Worm (Caenorhabditis elegans) whole organism, L4 larva: ENCODE measurements around the gene ZK632.12.

Source experiments
- F26F4.8 ChIP-seq: fragments of 200-800 bp; sonication (Bioruptor generic); conservative IDR thresholded peaks from 2 replicates; pipeline ENCODE4 v1.3.6; 2022; ENCODE audit warnings: missing genetic modification characterization, missing compliant biosample characterization
- F37D6.2 ChIP-seq: sonication (generic microtip); optimal IDR thresholded peaks from 2 replicates; lab custom pipeline; 2016; ENCODE audit warnings: mild to moderate bottlenecking, missing genetic modification characterization, missing compliant biosample characterization
- R02D3.7 ChIP-seq: fragments of 150-350 bp; sonication (generic microtip); optimal IDR thresholded peaks from 3 replicates; lab custom pipeline; 2014; ENCODE audit warnings: missing biosample characterization, missing genetic modification characterization
- Y105C5A.15 ChIP-seq: fragments of 200-800 bp; sonication (Bioruptor generic); IDR thresholded peaks from 2 replicates; pipeline ENCODE4 v1.3.6; 2022; ENCODE audit warnings: missing genetic modification characterization, missing compliant biosample characterization
- Y75B8A.6 ChIP-seq: fragments of 200-800 bp; sonication (Bioruptor generic); IDR thresholded peaks from 2 replicates; pipeline ENCODE4 v1.3.6; 2022; ENCODE audit warnings: missing genetic modification reagents, missing genetic modification characterization, missing compliant biosample characterization
- arid-1 ChIP-seq: fragments of 200-800 bp; sonication (Bioruptor generic); conservative IDR thresholded peaks from 2 replicates; pipeline ENCODE4 v1.3.6; 2022; ENCODE audit warnings: missing genetic modification reagents, missing genetic modification characterization, missing compliant biosample characterization
- attf-4 ChIP-seq: sonication (generic microtip); optimal IDR thresholded peaks from 3 replicates; lab custom pipeline; 2017; ENCODE audit warnings: missing biosample characterization, missing genetic modification characterization
- ceh-28 ChIP-seq: fragments of 150-350 bp; optimal IDR thresholded peaks from 2 replicates; lab custom pipeline; 2014; ENCODE audit warnings: missing biosample characterization, missing genetic modification reagents, missing genetic modification characterization
- ceh-44 ChIP-seq: fragments of 200-800 bp; sonication (Bioruptor generic); IDR thresholded peaks from 2 replicates; pipeline ENCODE4 v1.3.6; 2022; ENCODE audit warnings: missing genetic modification reagents, missing genetic modification characterization, missing compliant biosample characterization
- ceh-82 ChIP-seq: sonication (generic microtip); optimal IDR thresholded peaks from 2 replicates; lab custom pipeline; 2017; ENCODE audit warnings: missing biosample characterization, missing genetic modification characterization
- ctbp-1 ChIP-seq: fragments of 200-800 bp; sonication (Bioruptor generic); IDR thresholded peaks from 2 replicates; pipeline ENCODE4 v1.3.6; 2022; ENCODE audit warnings: missing genetic modification reagents, missing genetic modification characterization, missing compliant biosample characterization
- daf-8 ChIP-seq: fragments of 200-800 bp; sonication (Bioruptor generic); IDR thresholded peaks from 2 replicates; pipeline ENCODE4 v1.3.6; 2022; ENCODE audit warnings: missing genetic modification characterization, missing compliant biosample characterization
- dmd-6 ChIP-seq: fragments of 200-800 bp; sonication (Bioruptor generic); IDR thresholded peaks from 2 replicates; pipeline ENCODE4 v1.3.6; 2022; ENCODE audit warnings: missing genetic modification reagents, missing genetic modification characterization, missing compliant biosample characterization
- dmd-8 ChIP-seq: fragments of 200-800 bp; sonication (Bioruptor generic); IDR thresholded peaks from 2 replicates; pipeline ENCODE4 v1.3.6; 2022; ENCODE audit warnings: missing genetic modification characterization, missing compliant biosample characterization
- dmd-9 ChIP-seq: fragments of 200-800 bp; sonication (Bioruptor generic); IDR thresholded peaks from 2 replicates; pipeline ENCODE4 v1.3.6; 2022; ENCODE audit warnings: missing genetic modification reagents, missing genetic modification characterization, missing compliant biosample characterization
- dve-1 ChIP-seq: sonication (generic microtip); optimal IDR thresholded peaks from 2 replicates; lab custom pipeline; 2017; ENCODE audit warnings: antibody characterized with exemption, mild to moderate bottlenecking, missing genetic modification characterization, missing compliant biosample characterization; ENCODE audit not compliant: insufficient read depth
- egl-27 ChIP-seq: sonication (generic microtip); optimal IDR thresholded peaks from 3 replicates; lab custom pipeline; 2017; ENCODE audit warnings: missing biosample characterization, missing genetic modification reagents, missing genetic modification characterization
- gei-8 ChIP-seq: fragments of 200-800 bp; sonication (Bioruptor generic); optimal IDR thresholded peaks from 2 replicates; lab custom pipeline; 2018; ENCODE audit warnings: mild to moderate bottlenecking, missing genetic modification characterization, missing compliant biosample characterization
- hif-1 ChIP-seq, 2 experiments: sonication (generic microtip); optimal IDR thresholded peaks; 2 replicates each; lab custom pipeline; 2016 to 2017; ENCODE audit warnings: missing compliant biosample characterization in 2 of 2, missing genetic modification characterization in 2 of 2, missing genetic modification reagents in 2 of 2, missing genotype in 2 of 2, mild to moderate bottlenecking in 1 of 2
- hmg-1.1 ChIP-seq: fragments of 200-800 bp; sonication (Bioruptor generic); IDR thresholded peaks from 2 replicates; pipeline ENCODE4 v1.3.6; 2022; ENCODE audit warnings: missing genetic modification reagents, missing genetic modification characterization, missing compliant biosample characterization
- lin-15B ChIP-seq: fragments of 150-350 bp; sonication (generic microtip); optimal IDR thresholded peaks from 3 replicates; lab custom pipeline; 2014; ENCODE audit warnings: missing biosample characterization, missing genetic modification characterization
- lin-29 ChIP-seq: fragments of 200-800 bp; sonication (Bioruptor generic); IDR thresholded peaks from 2 replicates; pipeline ENCODE4 v1.3.6; 2022; ENCODE audit warnings: missing genetic modification reagents, missing genetic modification characterization, missing compliant biosample characterization
- lir-3 ChIP-seq: sonication (generic microtip); optimal IDR thresholded peaks from 2 replicates; lab custom pipeline; 2016; ENCODE audit warnings: mild to moderate bottlenecking, missing genetic modification characterization, missing compliant biosample characterization
- madf-5 ChIP-seq, 2 experiments: fragments of 200-800 bp; sonication (Bioruptor generic); IDR thresholded peaks; 2 replicates each; pipeline ENCODE4 v1.3.6; 2022; ENCODE audit warnings: missing compliant biosample characterization in 2 of 2, missing genetic modification characterization in 2 of 2
- madf-9 ChIP-seq: fragments of 200-800 bp; sonication (Bioruptor generic); conservative IDR thresholded peaks from 2 replicates; pipeline ENCODE4 v1.3.6; 2022; ENCODE audit warnings: missing genetic modification reagents, missing genetic modification characterization, missing compliant biosample characterization
- mdl-1 ChIP-seq, 2 experiments: fragments of 150-350 bp in 1 of 2; sonication (generic microtip) in 1 of 2; optimal IDR thresholded peaks; 2 replicates each; lab custom pipeline; 2014 to 2017; ENCODE audit warnings: missing biosample characterization in 2 of 2, missing genetic modification characterization in 2 of 2
- mep-1 ChIP-seq: fragments of 150-350 bp; sonication (generic microtip); optimal IDR thresholded peaks from 3 replicates; lab custom pipeline; 2014; ENCODE audit warnings: missing biosample characterization, missing genetic modification characterization
- mes-2 ChIP-seq: sonication (generic microtip); optimal IDR thresholded peaks from 2 replicates; lab custom pipeline; 2016; ENCODE audit warnings: missing genotype, mild to moderate bottlenecking, missing genetic modification characterization, missing compliant biosample characterization; ENCODE audit not compliant: poor library complexity, severe bottlenecking
- nhr-102 ChIP-seq: sonication (generic microtip); optimal IDR thresholded peaks from 2 replicates; lab custom pipeline; 2016; ENCODE audit warnings: mild to moderate bottlenecking, missing genetic modification characterization, moderate library complexity, missing compliant biosample characterization
- nhr-6 ChIP-seq: fragments of 150-350 bp; optimal IDR thresholded peaks from 2 replicates; lab custom pipeline; 2014; ENCODE audit warnings: missing biosample characterization, missing genetic modification characterization
- pha-4 ChIP-seq, 2 experiments: fragments of 150-350 bp in 1 of 2; fragments of 200-800 bp in 1 of 2; sonication (Bioruptor generic) in 1 of 2; IDR thresholded peaks in 1 of 2; optimal IDR thresholded peaks in 1 of 2; 2 replicates each; pipeline versions ENCODE4 v1.3.6 to Lab custom; 2014 to 2022; ENCODE audit warnings: missing genetic modification characterization in 2 of 2, missing genetic modification reagents in 2 of 2, missing biosample characterization in 1 of 2, missing compliant biosample characterization in 1 of 2
- php-3 ChIP-seq: fragments of 200-800 bp; sonication (Bioruptor generic); IDR thresholded peaks from 2 replicates; pipeline ENCODE4 v1.3.6; 2022; ENCODE audit warnings: missing genetic modification reagents, missing genetic modification characterization, missing compliant biosample characterization
- pqm-1 ChIP-seq: sonication (generic microtip); optimal IDR thresholded peaks from 2 replicates; lab custom pipeline; 2017; ENCODE audit warnings: missing biosample characterization, missing genetic modification characterization
- rbr-2 ChIP-seq: sonication (generic microtip); optimal IDR thresholded peaks from 2 replicates; lab custom pipeline; 2016; ENCODE audit warnings: missing genotype, missing genetic modification characterization, missing compliant biosample characterization
- saeg-2 ChIP-seq: fragments of 200-800 bp; sonication (Bioruptor generic); IDR thresholded peaks from 2 replicates; pipeline ENCODE4 v1.3.6; 2022; ENCODE audit warnings: missing genetic modification reagents, missing genetic modification characterization, missing compliant biosample characterization
- set-16 ChIP-seq: fragments of 200-800 bp; sonication (Bioruptor generic); IDR thresholded peaks from 2 replicates; pipeline ENCODE4 v1.3.6; 2022; ENCODE audit warnings: missing genetic modification reagents, missing genetic modification characterization, missing compliant biosample characterization
- snpc-1.2 ChIP-seq: fragments of 200-800 bp; sonication (Bioruptor generic); IDR thresholded peaks from 2 replicates; pipeline ENCODE4 v1.3.6; 2022; ENCODE audit warnings: missing genetic modification reagents, missing genetic modification characterization, missing compliant biosample characterization
- tra-1 ChIP-seq: fragments of 200-800 bp; sonication (Bioruptor generic); IDR thresholded peaks from 2 replicates; pipeline ENCODE4 v1.3.6; 2022; ENCODE audit warnings: missing genetic modification reagents, missing genetic modification characterization, missing compliant biosample characterization
- unc-130 ChIP-seq: sonication (generic microtip); optimal IDR thresholded peaks from 2 replicates; lab custom pipeline; 2016; ENCODE audit warnings: missing genetic modification reagents, missing genetic modification characterization, missing compliant biosample characterization
- unc-62 ChIP-seq, 3 experiments: fragments of 150-350 bp in 1 of 3; sonication (generic microtip); optimal IDR thresholded peaks in 2 of 3; peaks in 1 of 3; 1 replicate in 1 of 3; 2 replicates in 2 of 3; lab custom pipeline; 2014 to 2017; ENCODE audit warnings: missing biosample characterization in 3 of 3, missing genetic modification characterization in 3 of 3, missing genetic modification reagents in 3 of 3, missing genotype in 1 of 3

The ZK632.12 gene

ce11 chrIII:9827163-9827951 lies 3.2 kb upstream of the ZK632.12 start, which contains the start of the genes ZK632.10 and ZK632.11 (continued):
- TF ChIP-seq gei-8 (GFP tag; lab: Kevin White, UChicago) = no peak
- TF ChIP-seq lin-15B (tag; lab: Kevin White, UChicago) = no peak
- TF ChIP-seq Y105C5A.15 (GFP tag; lab: Robert Waterston, UW) = no peak
- no peak for TF ChIP-seq pha-4 (GFP tag; IDR thresholded peaks at IDR 0.05; lab: Robert Waterston, UW)
- TF ChIP-seq pha-4 (tag; optimal IDR thresholded peaks at IDR 0.05; lab: Kevin White, UChicago) = peak; percentile 87
- TF ChIP-seq F26F4.8 (GFP tag; lab: Robert Waterston, UW) = no peak
- TF ChIP-seq daf-8 (GFP tag; lab: Robert Waterston, UW) = no peak
- TF ChIP-seq ctbp-1 (GFP tag; lab: Robert Waterston, UW) = 0 out of 2 replicates have a peak, but pooled peaks have one; percentile 28
- no peak for TF ChIP-seq tra-1 (GFP tag; lab: Robert Waterston, UW)
- TF ChIP-seq ceh-28 = no peak
- TF ChIP-seq ceh-82 (tag; lab: Kevin White, UChicago) = no peak
- TF ChIP-seq saeg-2 = no peak
- TF ChIP-seq dmd-8 (GFP tag; lab: Robert Waterston, UW) = no peak
- peak; percentile 52 for TF ChIP-seq dmd-6 (GFP tag; lab: Robert Waterston, UW)
- TF ChIP-seq php-3 (GFP tag; lab: Robert Waterston, UW) = no peak
- no peak for TF ChIP-seq arid-1 (GFP tag; lab: Robert Waterston, UW)
- peak; percentile 53 for TF ChIP-seq mep-1 (tag; lab: Kevin White, UChicago)
- no peak for TF ChIP-seq dmd-9 (GFP tag; lab: Robert Waterston, UW)
- TF ChIP-seq R02D3.7 = no peak
- TF ChIP-seq nhr-6 = no peak
- TF ChIP-seq hif-1 (tag; optimal IDR thresholded peaks at IDR 0.05; lab: Kevin White, UChicago) = no peak
- peak; percentile 35 to 72 for TF ChIP-seq mdl-1 (tag; optimal IDR thresholded peaks at IDR 0.05; lab: Kevin White, UChicago)
- TF ChIP-seq set-16 (GFP tag; lab: Robert Waterston, UW) = no peak
- peak; percentile 44 for TF ChIP-seq dve-1 (tag; lab: Kevin White, UChicago)
- no peak for TF ChIP-seq F37D6.2
- no peak for TF ChIP-seq pqm-1 (tag; lab: Kevin White, UChicago)
- TF ChIP-seq ceh-44 = no peak
- no peak for TF ChIP-seq hmg-1.1 (GFP tag; lab: Robert Waterston, UW)
- no peak for TF ChIP-seq egl-27 (tag; lab: Kevin White, UChicago)
- TF ChIP-seq snpc-1.2 (GFP tag; lab: Robert Waterston, UW) = no peak
- TF ChIP-seq rbr-2 (tag; lab: Kevin White, UChicago) = peak; percentile 6
- no peak for TF ChIP-seq lir-3 (tag; lab: Kevin White, UChicago)
- peak in 1 of 2 experiments; percentile 74 for TF ChIP-seq unc-62 (GFP tag; optimal IDR thresholded peaks at IDR 0.05 in 1 of 2; lab: Kevin White, UChicago)
- no peak for TF ChIP-seq unc-62 (tag; optimal IDR thresholded peaks at IDR 0.05; lab: Kevin White, UChicago)
- TF ChIP-seq unc-130 (GFP tag; lab: Kevin White, UChicago) = peak; percentile 56
- no peak for TF ChIP-seq Y75B8A.6 (GFP tag; lab: Robert Waterston, UW)
- peak; percentile 80 for TF ChIP-seq mes-2
- TF ChIP-seq attf-4 (tag; lab: Kevin White, UChicago) = no peak
- TF ChIP-seq madf-9 (GFP tag; lab: Robert Waterston, UW) = no peak
- no peak for TF ChIP-seq nhr-102 (tag; lab: Kevin White, UChicago)
- TF ChIP-seq lin-29 (GFP tag; lab: Robert Waterston, UW) = no peak
- TF ChIP-seq madf-5 (GFP tag; IDR thresholded peaks at IDR 0.05; lab: Robert Waterston, UW) = no peak
